Worm (Caenorhabditis elegans) whole organism, L2 larva: Measurements from ENCODE around the gene ttbk-3.

Experiments
- elt-3 ChIP-seq: sonication (generic microtip); optimal IDR thresholded peaks from 2 replicates; lab custom pipeline; 2017; ENCODE audit warnings: missing biosample characterization, missing genetic modification characterization
- mdl-1 ChIP-seq, 2 experiments: fragments of 150-350 bp in 1 of 2; sonication (generic microtip) in 1 of 2; optimal IDR thresholded peaks; 2 replicates each; lab custom pipeline; 2017; ENCODE audit warnings: missing biosample characterization in 2 of 2, missing genetic modification characterization in 2 of 2
- nhr-11 ChIP-seq: fragments of 150-350 bp; optimal IDR thresholded peaks from 2 replicates; lab custom pipeline; 2014; ENCODE audit warnings: missing biosample characterization, missing genetic modification characterization
- skn-1 ChIP-seq: sonication (generic microtip); optimal IDR thresholded peaks from 2 replicates; lab custom pipeline; 2017; ENCODE audit warnings: missing biosample characterization, missing genetic modification characterization

DNA sequence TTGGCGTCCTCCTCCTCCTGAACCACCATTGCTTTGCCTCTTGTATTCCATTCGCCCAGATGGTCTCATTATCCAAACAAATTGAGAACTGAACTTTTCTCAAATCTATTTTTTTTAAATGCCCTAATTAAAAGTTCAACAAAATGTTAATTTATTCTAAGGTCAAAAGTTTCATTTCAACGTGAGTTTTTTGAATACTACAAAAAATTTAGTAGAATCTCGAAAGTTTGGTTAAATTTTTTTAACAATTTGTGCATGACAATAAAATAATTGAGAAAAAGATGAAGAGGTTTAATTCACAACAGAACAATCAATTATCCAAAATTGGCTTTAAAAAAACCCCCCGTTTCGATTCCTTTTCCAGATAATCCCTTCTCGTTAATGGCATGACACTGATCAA is 2.2 kb upstream of the ttbk-3 start, which contains the start of gene F32B6.4:
- no peak for TF ChIP-seq elt-3
- TF ChIP-seq nhr-11 (tag; lab: Kevin White, UChicago): no peak
- TF ChIP-seq skn-1 (tag; lab: Kevin White, UChicago): no peak
- no peak for TF ChIP-seq mdl-1 (tag; optimal IDR thresholded peaks at IDR 0.05; lab: Kevin White, UChicago)
